Fruit fly (Drosophila melanogaster) whole organism, wandering third instar larva: ENCODE measurements around the gene CG43049.

Source experiments
- CG9705 ChIP-seq: fragments of 200-800 bp; sonication (Bioruptor generic); optimal IDR thresholded peaks from 2 replicates; lab custom pipeline; 2018; ENCODE audit warnings: missing biosample characterization, mild to moderate bottlenecking, missing genetic modification characterization
- N ChIP-seq: fragments of >200 bp; optimal IDR thresholded peaks from 2 replicates; lab custom pipeline; 2018; ENCODE audit warnings: missing biosample characterization, missing external identifiers, missing genetic modification characterization
- Sp1 ChIP-seq: fragments of 200-800 bp; sonication (Bioruptor generic); optimal IDR thresholded peaks from 3 replicates; lab custom pipeline; 2019; ENCODE audit warnings: missing biosample characterization, mild to moderate bottlenecking, missing genetic modification characterization, moderate library complexity
- ey ChIP-seq: fragments of 200-800 bp; sonication (Bioruptor generic); optimal IDR thresholded peaks from 2 replicates; lab custom pipeline; 2016; ENCODE audit warnings: missing biosample characterization, missing genetic modification characterization
- h ChIP-seq: fragments of 200-800 bp; sonication (Bioruptor generic); optimal IDR thresholded peaks from 3 replicates; lab custom pipeline; 2016; ENCODE audit warnings: missing biosample characterization, mild to moderate bottlenecking, missing genetic modification characterization

- TF ChIP-seq N (GFP tag; lab: Kevin White, UChicago) (no peak), h (GFP tag; lab: Kevin White, UChicago) (no peak), Sp1 (GFP tag; lab: Kevin White, UChicago) (no peak), CG9705 (no peak), ey (GFP tag; lab: Kevin White, UChicago) (no peak)
Measured at dm6 chr3L:18922086-18922485, 2.8 kb upstream of the CG43049 start, which contains the start of gene CG3819.
